Worm (Caenorhabditis elegans): ENCODE measurements around the gene H04J21.1.
A peak's percentile ranks its signal among the peaks of the same experiment; 100 is the strongest.

The H04J21.1 gene

DNA sequence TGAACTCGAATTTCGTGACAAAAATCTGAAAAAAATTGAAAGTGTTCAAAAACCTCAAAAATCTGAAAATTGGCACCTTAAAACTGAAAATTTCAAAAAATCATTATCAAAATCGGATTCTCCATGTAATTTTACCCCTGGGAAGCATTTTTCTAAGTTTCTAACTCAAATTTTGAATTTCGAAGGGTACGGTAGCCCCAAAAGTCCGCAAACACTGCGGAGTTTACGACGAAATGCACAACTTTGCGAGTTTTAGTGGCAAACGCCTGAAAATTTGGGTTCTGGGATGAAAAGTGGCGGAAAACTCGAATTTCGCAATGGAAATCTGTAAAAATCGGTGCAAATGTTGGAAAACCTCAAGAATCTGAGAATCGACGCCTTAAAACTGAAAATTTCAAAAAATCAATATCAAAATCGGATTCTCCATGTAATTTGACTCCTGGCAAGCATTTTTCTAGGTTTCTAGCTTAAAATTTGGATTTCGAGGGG, 21.9 kb upstream of the H04J21.1 start:
- no peak for TF ChIP-seq elt-4 (tag; optimal IDR thresholded peaks at IDR 0.05)
- no peak for TF ChIP-seq K02D7.2 (tag; optimal IDR thresholded peaks at IDR 0.05)
- TF ChIP-seq ceh-31 (tag; optimal IDR thresholded peaks at IDR 0.05): no peak
- TF ChIP-seq nfya-1 (tag; optimal IDR thresholded peaks at IDR 0.05): no peak
- TF ChIP-seq odd-2 (tag; optimal IDR thresholded peaks at IDR 0.05): no peak
- no peak for TF ChIP-seq F13H6.1 (tag; optimal IDR thresholded peaks at IDR 0.05)
- TF ChIP-seq ceh-45 (GFP tag; IDR thresholded peaks at IDR 0.05): no peak
- no peak for TF ChIP-seq pqm-1 (tag; optimal IDR thresholded peaks at IDR 0.05)
- TF ChIP-seq hlh-6 (tag; optimal IDR thresholded peaks at IDR 0.05): no peak
- TF ChIP-seq ceh-22 (tag; optimal IDR thresholded peaks at IDR 0.05): no peak
- TF ChIP-seq K09A11.1 (tag; optimal IDR thresholded peaks at IDR 0.05; ENCODE audit: insufficient read depth): no peak
- no peak for TF ChIP-seq lim-6 (tag; optimal IDR thresholded peaks at IDR 0.05)
- TF ChIP-seq nhr-232 (tag; optimal IDR thresholded peaks at IDR 0.05): no peak
- no peak for TF ChIP-seq ceh-14 (tag; optimal IDR thresholded peaks at IDR 0.05)
- no peak for TF ChIP-seq fkh-6 (tag; optimal IDR thresholded peaks at IDR 0.05)
- TF ChIP-seq unc-86 (tag; optimal IDR thresholded peaks at IDR 0.05): no peak
- no peak for TF ChIP-seq ref-2 (tag; optimal IDR thresholded peaks at IDR 0.05)
- TF ChIP-seq dmd-4 (tag; optimal IDR thresholded peaks at IDR 0.05; ENCODE audit: borderline replicate concordance): no peak

DNA sequence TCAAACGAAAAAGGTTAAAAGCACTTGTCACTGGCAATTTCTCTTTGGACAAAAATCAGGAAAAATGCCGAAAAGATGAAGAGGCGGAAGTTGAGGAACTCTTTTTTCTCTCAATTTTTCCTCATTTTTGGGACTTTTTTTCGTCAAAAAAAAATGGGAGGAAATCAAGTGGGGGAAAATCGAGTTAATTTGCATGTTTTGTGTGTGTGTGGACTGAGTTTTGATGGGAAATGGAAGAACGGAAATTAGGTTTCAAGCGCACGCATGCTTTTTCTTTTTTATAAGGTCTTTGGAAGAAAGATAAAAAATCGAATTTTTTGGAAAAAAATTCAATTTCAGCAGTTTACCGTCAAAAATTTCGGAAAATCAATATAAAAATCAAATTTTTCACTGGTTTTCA, 19.9 kb upstream of the H04J21.1 start:
- TF ChIP-seq unc-42 (tag; optimal IDR thresholded peaks at IDR 0.05) (peak; percentile 83), ceh-2 (tag; optimal IDR thresholded peaks at IDR 0.05) (no peak)

DNA sequence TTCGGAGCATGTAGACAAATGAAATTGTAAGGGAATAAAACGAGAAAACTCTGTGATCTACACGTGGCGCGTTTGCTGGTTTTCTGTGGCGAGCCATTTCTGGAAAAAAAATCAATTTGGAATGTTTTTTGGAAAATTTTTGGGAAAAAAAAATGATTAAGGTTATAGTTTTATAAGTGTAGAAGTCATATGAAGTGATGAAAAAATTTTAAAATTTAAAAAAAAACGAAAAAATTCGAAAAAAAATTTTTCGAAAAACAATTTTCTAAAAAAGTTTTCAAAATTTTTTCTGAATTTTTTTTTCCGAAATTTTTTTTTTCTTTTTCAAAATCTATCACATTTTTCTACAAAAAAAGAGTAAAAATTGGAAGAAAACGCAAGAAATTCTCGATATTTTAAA, 14.7 kb upstream of the H04J21.1 start, which contains the start of gene H14E04.3:
TSS of gene H14E04.3 (minus strand) at position 101 of the 400 bp plus-strand sequence.
- TF ChIP-seq syd-9 (tag; optimal IDR thresholded peaks at IDR 0.05) (no peak), elt-4 (tag; optimal IDR thresholded peaks at IDR 0.05) (no peak)

DNA sequence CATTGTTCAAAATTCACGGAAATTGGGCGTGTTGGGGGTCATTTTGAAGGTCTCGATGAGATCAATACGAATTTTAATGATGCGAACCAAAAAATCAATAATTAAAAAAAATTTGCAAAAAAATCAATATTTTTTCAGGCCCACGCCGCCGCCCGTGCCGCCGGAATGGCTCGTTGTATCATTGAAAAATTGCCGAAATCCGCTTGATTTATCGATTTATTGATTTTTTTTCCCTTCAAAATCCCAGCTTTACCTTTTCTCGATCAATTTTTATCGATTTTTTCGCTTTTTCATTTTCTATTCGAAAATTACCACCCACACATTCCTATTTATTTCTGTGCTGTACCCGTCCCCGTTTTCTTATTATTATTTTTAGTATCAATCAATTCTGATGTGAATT, 12.6 kb upstream of the H04J21.1 start:
- TF ChIP-seq Y22D7AL.16 (tag; optimal IDR thresholded peaks at IDR 0.05): no peak
- peak; percentile 42 for TF ChIP-seq ceh-48 (tag; optimal IDR thresholded peaks at IDR 0.05)

ce11 chrIII:2375918-2376317, 4.2 kb upstream of the H04J21.1 start, which contains the start of gene H14E04.2:
H14E04.2 (plus strand) TSS chrIII:2376193.
- TF ChIP-seq nfya-1 (tag; optimal IDR thresholded peaks at IDR 0.05): peak; percentile 47
- no peak for TF ChIP-seq odd-2 (tag; optimal IDR thresholded peaks at IDR 0.05)
- TF ChIP-seq unc-3 (GFP tag; conservative IDR thresholded peaks at IDR 0.05): no peak
- peak; percentile 13 for TF ChIP-seq unc-3 (tag; optimal IDR thresholded peaks at IDR 0.05)
- TF ChIP-seq ceh-48 (tag; optimal IDR thresholded peaks at IDR 0.05): peak; percentile 89
- peak; percentile 3 for TF ChIP-seq ceh-31 (tag; optimal IDR thresholded peaks at IDR 0.05)
- TF ChIP-seq unc-42 (tag; optimal IDR thresholded peaks at IDR 0.05): peak; percentile 28
- no peak for TF ChIP-seq dmd-4 (tag; optimal IDR thresholded peaks at IDR 0.05; ENCODE audit: borderline replicate concordance)

ce11 chrIII:2368424-2368823, 3.3 kb downstream of the H04J21.1 start, which contains the start of gene H04J21.4:
H04J21.4 (minus strand) TSS chrIII:2368524.
- TF ChIP-seq sdc-2 (tag; optimal IDR thresholded peaks at IDR 0.05): no peak
- no peak for TF ChIP-seq unc-3 (GFP tag; conservative IDR thresholded peaks at IDR 0.05)
- no peak for TF ChIP-seq unc-3 (tag; optimal IDR thresholded peaks at IDR 0.05)
- TF ChIP-seq tbx-2 (tag; optimal IDR thresholded peaks at IDR 0.05): no peak
- TF ChIP-seq sox-2 (GFP tag; IDR thresholded peaks at IDR 0.05): no peak
- no peak for TF ChIP-seq elt-4 (tag; optimal IDR thresholded peaks at IDR 0.05)
- no peak for TF ChIP-seq K09A11.1 (tag; optimal IDR thresholded peaks at IDR 0.05; ENCODE audit: insufficient read depth)
- no peak for TF ChIP-seq hlh-30 (tag; optimal IDR thresholded peaks at IDR 0.05; ENCODE audit: insufficient read depth)

ce11 chrIII:2362648-2363047, 9.1 kb downstream of the H04J21.1 start, which contains the start of gene srd-69:
srd-69 (plus strand) TSS chrIII:2362948.
- TF ChIP-seq C38D4.7 (GFP tag; optimal IDR thresholded peaks at IDR 0.05) (no peak), ceh-31 (tag; optimal IDR thresholded peaks at IDR 0.05) (no peak), rnt-1 (tag; optimal IDR thresholded peaks at IDR 0.05) (no peak), sox-2 (GFP tag; IDR thresholded peaks at IDR 0.05) (no peak), ahr-1 (tag; optimal IDR thresholded peaks at IDR 0.05) (no peak), ceh-2 (tag; optimal IDR thresholded peaks at IDR 0.05) (no peak)
